Worm (Caenorhabditis elegans): Measurements from ENCODE around the gene lipl-4.
A peak's percentile ranks its signal among the peaks of the same experiment; 100 is the strongest.

- TF ChIP-seq ama-1 (optimal IDR thresholded peaks at IDR 0.05) (no peak), snpc-4 (tag; optimal IDR thresholded peaks at IDR 0.05) (no peak), ceh-82 (tag; optimal IDR thresholded peaks at IDR 0.05) (no peak), nhr-129 (tag; optimal IDR thresholded peaks at IDR 0.05) (peak; percentile 39), egl-27 (tag; optimal IDR thresholded peaks at IDR 0.05) (no peak)
Observed at ce11 chrV:6533030-6533429, 16.9 kb upstream of the lipl-4 start, which contains the start of gene hpo-26.

All from whole organism, L2 larva.